5 worm cellular contexts compared by ENCODE assay signal in the genomic region with DNA sequence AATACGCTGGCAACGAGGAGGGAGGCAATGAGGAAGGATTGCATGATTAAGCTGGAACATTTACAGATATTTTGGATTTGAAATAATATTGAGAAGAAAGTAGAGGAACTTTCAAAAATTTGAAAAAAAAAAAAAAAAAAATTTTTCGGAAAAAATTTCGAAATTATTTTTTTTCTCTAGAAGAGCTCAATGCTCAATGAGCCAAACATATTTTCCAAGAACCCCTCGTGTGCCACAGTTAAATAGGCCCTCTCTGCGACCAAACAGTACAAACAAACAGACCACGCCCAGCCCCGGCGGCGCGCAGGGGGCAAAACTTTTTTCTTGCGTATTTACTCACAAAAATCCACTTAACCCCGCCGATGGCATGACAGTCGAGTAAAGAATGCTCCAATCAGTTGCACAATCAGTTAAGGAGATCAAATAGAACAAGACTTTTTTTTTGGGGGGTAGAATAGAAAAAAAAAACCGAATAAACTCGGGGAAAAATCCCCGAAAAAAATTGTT.
A peak's percentile ranks its signal among the peaks of the same experiment; 100 is the strongest.
TF ChIP-seq lines count a peak whose summit lies in the region.

A gene (minus strand): TSS at position 51 of the 507 bp plus-strand sequence.

TF ChIP-seq in whole organism, L1 larva, 84 proteins besides CTCF, POLR2A, EP300 and RAD21:
- TF ChIP-seq ceh-82 (tag; optimal IDR thresholded peaks at IDR 0.05; lab: Kevin White, UChicago) (no peak), nhr-77 (tag; optimal IDR thresholded peaks at IDR 0.05; lab: Kevin White, UChicago) (peak; percentile 32), ztf-11 (tag; optimal IDR thresholded peaks at IDR 0.05; lab: Kevin White, UChicago) (no peak), nhr-76 (tag; optimal IDR thresholded peaks at IDR 0.05; lab: Kevin White, UChicago) (no peak), unc-130 (tag; optimal IDR thresholded peaks at IDR 0.05; lab: Kevin White, UChicago) (no peak), aha-1 (tag; optimal IDR thresholded peaks at IDR 0.05; lab: Kevin White, UChicago) (no peak), zip-4 (GFP tag; optimal IDR thresholded peaks at IDR 0.05; lab: Kevin White, UChicago) (no peak), pqm-1 (tag; optimal IDR thresholded peaks at IDR 0.05; lab: Kevin White, UChicago) (no peak), nhr-71 (tag; optimal IDR thresholded peaks at IDR 0.05; lab: Kevin White, UChicago) (no peak), dsc-1 (tag; optimal IDR thresholded peaks at IDR 0.05; lab: Kevin White, UChicago) (no peak), tbx-2 (tag; optimal IDR thresholded peaks at IDR 0.05; lab: Kevin White, UChicago) (peak; percentile 0)

TF ChIP-seq in whole organism, L2 larva, 48 proteins besides CTCF, POLR2A, EP300 and RAD21:
- TF ChIP-seq lin-11 (tag; optimal IDR thresholded peaks at IDR 0.05; lab: Kevin White, UChicago) (no peak), mdl-1 (tag; optimal IDR thresholded peaks at IDR 0.05; lab: Kevin White, UChicago) (no peak), F13H6.1 (tag; optimal IDR thresholded peaks at IDR 0.05; lab: Kevin White, UChicago) (peak; percentile 75)

TF ChIP-seq in whole organism, L3 larva, 47 proteins besides CTCF, POLR2A, EP300 and RAD21:
- TF ChIP-seq unc-62 (GFP tag; optimal IDR thresholded peaks at IDR 0.05; lab: Kevin White, UChicago) (no peak), jun-1 (tag; optimal IDR thresholded peaks at IDR 0.05; lab: Kevin White, UChicago) (no peak), pha-4 (tag; optimal IDR thresholded peaks at IDR 0.05; lab: Kevin White, UChicago) (peak; percentile 75), elt-1 (tag; optimal IDR thresholded peaks at IDR 0.05; lab: Kevin White, UChicago) (no peak), egl-27 (tag; optimal IDR thresholded peaks at IDR 0.05; lab: Kevin White, UChicago) (no peak)

TF ChIP-seq in whole organism, L4 larva, 104 proteins besides CTCF, POLR2A, EP300 and RAD21:
- TF ChIP-seq daf-8 (GFP tag; IDR thresholded peaks at IDR 0.05; lab: Robert Waterston, UW) (no peak), F44E2.7 (GFP tag; IDR thresholded peaks at IDR 0.05; lab: Robert Waterston, UW) (peak; percentile 90; the same call in 1 of the 2 replicates)

TF ChIP-seq in whole organism, late embryonic, 69 proteins besides CTCF, POLR2A, EP300 and RAD21:
- peak; percentile 33 for TF ChIP-seq pha-2 (tag; optimal IDR thresholded peaks at IDR 0.05; lab: Kevin White, UChicago)
- TF ChIP-seq fkh-6 (tag; optimal IDR thresholded peaks at IDR 0.05; lab: Kevin White, UChicago) = no peak
